Worm (Caenorhabditis elegans) whole organism, late embryonic: ENCODE results near the gene C46F11.6.

Experiments used
- ama-1 ChIP-seq: fragments of 150-350 bp; optimal IDR thresholded peaks from 2 replicates; lab custom pipeline; 2014
- elt-2 ChIP-seq: sonication (generic microtip); optimal IDR thresholded peaks from 2 replicates; lab custom pipeline; 2016; ENCODE audit warnings: missing genetic modification reagents, missing genetic modification characterization, missing compliant biosample characterization
- eyg-1 ChIP-seq: sonication (generic microtip); optimal IDR thresholded peaks from 2 replicates; lab custom pipeline; 2016; ENCODE audit warnings: missing genotype, missing genetic modification characterization, missing compliant biosample characterization
- fkh-10 ChIP-seq: fragments of 150-350 bp; optimal IDR thresholded peaks from 2 replicates; lab custom pipeline; 2014; ENCODE audit warnings: missing biosample characterization, missing genetic modification reagents, missing genetic modification characterization
- nhr-11 ChIP-seq: fragments of 150-350 bp; optimal IDR thresholded peaks from 2 replicates; lab custom pipeline; 2014; ENCODE audit warnings: missing biosample characterization, missing genetic modification characterization
- sdc-2 ChIP-seq: sonication (generic microtip); optimal IDR thresholded peaks from 2 replicates; lab custom pipeline; 2016; ENCODE audit warnings: missing genotype, missing genetic modification characterization, missing compliant biosample characterization
- ttx-3 ChIP-seq: sonication (generic microtip); optimal IDR thresholded peaks from 2 replicates; lab custom pipeline; 2016; ENCODE audit warnings: missing genetic modification reagents, missing genetic modification characterization, missing compliant biosample characterization

DNA sequence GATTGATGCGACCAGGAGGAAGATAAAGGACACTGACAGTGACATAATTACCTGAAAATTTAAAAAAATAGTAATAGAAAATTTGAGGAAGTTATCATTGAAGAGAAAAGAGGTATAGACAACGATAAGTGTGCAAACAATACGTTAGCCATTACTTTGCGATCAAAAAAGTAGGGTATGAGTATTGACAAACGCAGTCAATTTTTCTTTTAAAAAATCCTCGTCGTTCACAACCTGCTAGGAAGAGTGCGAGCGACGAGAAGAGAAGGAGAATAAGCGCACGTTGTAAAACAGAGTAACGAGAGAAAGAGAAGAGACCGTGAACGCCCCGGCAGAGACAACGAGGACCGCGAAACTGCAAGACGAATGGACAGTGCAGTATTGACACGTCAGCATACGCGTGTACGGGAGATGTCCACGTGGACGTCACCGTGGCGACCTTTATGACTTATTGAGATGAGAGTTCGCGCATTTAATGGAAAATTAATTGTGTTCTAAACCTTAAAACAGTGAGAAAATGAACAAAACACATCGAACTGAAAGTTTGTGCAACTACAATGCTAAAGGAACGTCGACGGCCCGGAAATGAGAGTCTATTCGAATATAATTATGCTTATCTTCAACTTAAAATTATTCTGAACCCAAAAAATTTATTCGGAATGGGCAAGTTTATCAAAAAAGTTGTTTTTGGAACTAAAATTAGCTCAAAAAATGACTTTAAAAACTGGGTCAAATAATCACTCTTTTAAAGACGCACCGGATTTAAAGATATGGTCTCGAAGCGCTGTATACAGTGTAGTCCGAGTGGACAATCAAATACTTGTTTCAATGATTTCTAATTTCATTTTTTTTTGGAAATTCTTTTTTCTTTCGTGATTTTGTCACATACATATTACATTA is 31.4 kb upstream of the C46F11.6 start, which contains the start of the genes pdi-1 and C14B1.2:
- TF ChIP-seq elt-2 (tag; lab: Kevin White, UChicago) (no peak), ama-1 (lab: Kevin White, UChicago) (no peak), sdc-2 (tag; lab: Kevin White, UChicago) (no peak), eyg-1 (tag; lab: Kevin White, UChicago) (no peak), fkh-10 (GFP tag; lab: Kevin White, UChicago) (no peak), ttx-3 (tag; lab: Kevin White, UChicago) (no peak), nhr-11 (tag; lab: Kevin White, UChicago) (no peak)
